Fruit fly (Drosophila melanogaster) whole organism, embryonic: ENCODE data around the gene CG14219.
A peak's percentile ranks its signal among the peaks of the same experiment; 100 is the strongest.

Source experiments
- Antp ChIP-seq: fragments of 200-800 bp; sonication (Bioruptor generic); optimal IDR thresholded peaks from 3 replicates; lab custom pipeline; 2016; ENCODE audit warnings: missing biosample characterization, missing genetic modification characterization
- CG10654 ChIP-seq: fragments of 200-800 bp; sonication (Bioruptor generic); optimal IDR thresholded peaks from 2 replicates; lab custom pipeline; 2016; ENCODE audit warnings: missing biosample characterization, missing genetic modification characterization
- CG1233 ChIP-seq: fragments of 200-800 bp; sonication (Bioruptor generic); optimal IDR thresholded peaks from 4 replicates; lab custom pipeline; 2018; ENCODE audit warnings: missing biosample characterization, mild to moderate bottlenecking, missing genetic modification characterization
- CG12744 ChIP-seq: fragments of 200-800 bp; sonication (Bioruptor generic); optimal IDR thresholded peaks from 2 replicates; lab custom pipeline; 2016; ENCODE audit warnings: missing biosample characterization, missing genetic modification characterization
- CG13296 ChIP-seq: fragments of 200-800 bp; sonication (Bioruptor generic); optimal IDR thresholded peaks from 3 replicates; lab custom pipeline; 2018; ENCODE audit warnings: missing biosample characterization, mild to moderate bottlenecking, missing genetic modification characterization
- CG13424 ChIP-seq: fragments of 200-800 bp; sonication (Bioruptor generic); optimal IDR thresholded peaks from 2 replicates; lab custom pipeline; 2019; ENCODE audit warnings: missing biosample characterization, mild to moderate bottlenecking, missing genetic modification characterization, moderate library complexity
- CG14441 ChIP-seq: fragments of 200-800 bp; sonication (Bioruptor generic); IDR thresholded peaks from 2 replicates; pipeline ENCODE4 v1.3.6; 2022; ENCODE audit warnings: missing biosample characterization, missing genetic modification characterization
- CG15514 ChIP-seq: fragments of 200-800 bp; sonication (Bioruptor generic); optimal IDR thresholded peaks from 3 replicates; lab custom pipeline; 2017; ENCODE audit warnings: missing biosample characterization, missing genetic modification characterization, mild to moderate bottlenecking, moderate library complexity, missing genetic modification reagents
- CG1792 ChIP-seq: fragments of 200-800 bp; sonication (Bioruptor generic); optimal IDR thresholded peaks from 2 replicates; lab custom pipeline; 2016; ENCODE audit warnings: missing biosample characterization, missing genetic modification characterization
- CG5180 ChIP-seq: fragments of 200-800 bp; sonication (Bioruptor generic); optimal IDR thresholded peaks from 3 replicates; lab custom pipeline; 2017; ENCODE audit warnings: missing biosample characterization, missing genetic modification characterization, mild to moderate bottlenecking, moderate library complexity, missing genetic modification reagents
- CG7357 ChIP-seq: fragments of 200-800 bp; sonication (Bioruptor generic); IDR thresholded peaks from 3 replicates; pipeline ENCODE4 v1.3.6; 2022; ENCODE audit warnings: missing biosample characterization, missing genetic modification characterization
- CG8388 ChIP-seq: fragments of 200-800 bp; sonication (Bioruptor generic); optimal IDR thresholded peaks from 2 replicates; lab custom pipeline; 2019; ENCODE audit warnings: missing biosample characterization, mild to moderate bottlenecking, missing genetic modification characterization, moderate library complexity
- Hr78 ChIP-seq, 2 experiments: fragments of 200-800 bp in 1 of 2; fragments of >200 bp in 1 of 2; sonication (Bioruptor generic) in 1 of 2; optimal IDR thresholded peaks; 2 replicates each; lab custom pipeline; 2017 to 2019; ENCODE audit warnings: missing biosample characterization in 2 of 2, missing genetic modification characterization in 2 of 2, mild to moderate bottlenecking in 1 of 2, moderate library complexity in 1 of 2
- Med ChIP-seq: fragments of 200-800 bp; sonication (Bioruptor generic); peaks from one replicate; lab custom pipeline; 2016; ENCODE audit warnings: missing biosample characterization, missing genetic modification characterization, mild to moderate bottlenecking, inconsistent platforms, moderate library complexity
- Pdp1 ChIP-seq, 2 experiments: fragments of 200-800 bp; sonication (Bioruptor generic); optimal IDR thresholded peaks; 3 replicates each; lab custom pipeline; 2016; ENCODE audit warnings: missing biosample characterization in 2 of 2, missing genetic modification characterization in 2 of 2, mild to moderate bottlenecking in 1 of 2, moderate library complexity in 1 of 2
- YL-1 ChIP-seq: fragments of 200-800 bp; sonication (Bioruptor generic); optimal IDR thresholded peaks from 3 replicates; lab custom pipeline; 2017; ENCODE audit warnings: missing biosample characterization, mild to moderate bottlenecking, missing genetic modification characterization
- chinmo ChIP-seq: fragments of 200-800 bp; sonication (Bioruptor generic); IDR thresholded peaks from 4 replicates; pipeline ENCODE4 v1.3.6; 2022; ENCODE audit warnings: missing biosample characterization, missing genetic modification characterization; ENCODE audit not compliant: partially characterized antibody
- chm ChIP-seq: fragments of 200-800 bp; sonication (Bioruptor generic); IDR thresholded peaks from 2 replicates; pipeline ENCODE4 v1.3.6; 2022; ENCODE audit warnings: missing biosample characterization, missing genetic modification characterization
- ci ChIP-seq: fragments of 200-800 bp; sonication (Bioruptor generic); IDR thresholded peaks from 3 replicates; pipeline ENCODE4 v1.3.6; 2022; ENCODE audit warnings: missing biosample characterization, missing genetic modification characterization
- dan ChIP-seq: fragments of 200-800 bp; sonication (Bioruptor generic); IDR thresholded peaks from 2 replicates; pipeline ENCODE4 v1.3.6; 2022; ENCODE audit warnings: missing biosample characterization, missing genetic modification characterization
- eve ChIP-seq, 2 experiments: fragments of >200 bp; optimal IDR thresholded peaks; 2 replicates each; lab custom pipeline; 2017; ENCODE audit warnings: missing biosample characterization in 2 of 2, missing genetic modification characterization in 2 of 2
- exex ChIP-seq: fragments of 200-800 bp; sonication (Bioruptor generic); optimal IDR thresholded peaks from 4 replicates; lab custom pipeline; 2018; ENCODE audit warnings: missing biosample characterization, mild to moderate bottlenecking, missing genetic modification characterization, moderate library complexity
- ftz-f1 ChIP-seq: fragments of 200-800 bp; sonication (Bioruptor generic); optimal IDR thresholded peaks from 2 replicates; lab custom pipeline; 2016; ENCODE audit warnings: missing biosample characterization, missing genetic modification characterization
- hbn ChIP-seq: fragments of 200-800 bp; sonication (Bioruptor generic); IDR thresholded peaks from 2 replicates; pipeline ENCODE4 v1.3.6; 2022; ENCODE audit warnings: missing biosample characterization, missing genetic modification characterization; ENCODE audit not compliant: partially characterized antibody
- oc ChIP-seq: fragments of 200-800 bp; sonication (Bioruptor generic); optimal IDR thresholded peaks from 2 replicates; lab custom pipeline; 2018; ENCODE audit warnings: missing biosample characterization, mild to moderate bottlenecking, missing genetic modification characterization, moderate library complexity
- onecut ChIP-seq: fragments of 200-800 bp; sonication (Bioruptor generic); IDR thresholded peaks from 2 replicates; pipeline ENCODE4 v1.3.6; 2022; ENCODE audit warnings: missing biosample characterization, missing genetic modification characterization
- org-1 ChIP-seq: fragments of 200-800 bp; sonication (Bioruptor generic); optimal IDR thresholded peaks from 2 replicates; lab custom pipeline; 2017; ENCODE audit warnings: missing biosample characterization, missing genetic modification characterization
- row ChIP-seq: fragments of 200-800 bp; sonication (Bioruptor generic); IDR thresholded peaks from 3 replicates; pipeline ENCODE4 v1.3.6; 2022; ENCODE audit warnings: missing biosample characterization, missing genetic modification characterization
- schlank ChIP-seq: fragments of 200-800 bp; sonication (Bioruptor generic); optimal IDR thresholded peaks from 2 replicates; lab custom pipeline; 2018; ENCODE audit warnings: missing biosample characterization, mild to moderate bottlenecking, missing genetic modification characterization
- sd ChIP-seq: fragments of 200-800 bp; sonication (Bioruptor generic); optimal IDR thresholded peaks from 3 replicates; lab custom pipeline; 2018; ENCODE audit warnings: missing biosample characterization, mild to moderate bottlenecking, missing genetic modification characterization, moderate library complexity
- so ChIP-seq: fragments of 200-800 bp; sonication (Bioruptor generic); IDR thresholded peaks from 3 replicates; pipeline ENCODE4 v1.3.6; 2022; ENCODE audit warnings: missing biosample characterization, missing genetic modification characterization
- sr ChIP-seq: fragments of 200-800 bp; sonication (Bioruptor generic); IDR thresholded peaks from 3 replicates; pipeline ENCODE4 v1.3.6; 2022; ENCODE audit warnings: missing biosample characterization, missing genetic modification characterization
- sug ChIP-seq: fragments of 200-800 bp; optimal IDR thresholded peaks from 2 replicates; lab custom pipeline; 2019; ENCODE audit warnings: missing biosample characterization, mild to moderate bottlenecking, missing genetic modification characterization, moderate library complexity
- vfl ChIP-seq: fragments of 200-800 bp; sonication (Bioruptor generic); optimal IDR thresholded peaks from 2 replicates; lab custom pipeline; 2016; ENCODE audit warnings: missing biosample characterization, missing genetic modification characterization
- vvl ChIP-seq: fragments of 200-800 bp; sonication (Bioruptor generic); IDR thresholded peaks from 2 replicates; pipeline ENCODE4 v1.3.6; 2022; ENCODE audit warnings: missing biosample characterization, missing genetic modification characterization

Gene CG14219

DNA sequence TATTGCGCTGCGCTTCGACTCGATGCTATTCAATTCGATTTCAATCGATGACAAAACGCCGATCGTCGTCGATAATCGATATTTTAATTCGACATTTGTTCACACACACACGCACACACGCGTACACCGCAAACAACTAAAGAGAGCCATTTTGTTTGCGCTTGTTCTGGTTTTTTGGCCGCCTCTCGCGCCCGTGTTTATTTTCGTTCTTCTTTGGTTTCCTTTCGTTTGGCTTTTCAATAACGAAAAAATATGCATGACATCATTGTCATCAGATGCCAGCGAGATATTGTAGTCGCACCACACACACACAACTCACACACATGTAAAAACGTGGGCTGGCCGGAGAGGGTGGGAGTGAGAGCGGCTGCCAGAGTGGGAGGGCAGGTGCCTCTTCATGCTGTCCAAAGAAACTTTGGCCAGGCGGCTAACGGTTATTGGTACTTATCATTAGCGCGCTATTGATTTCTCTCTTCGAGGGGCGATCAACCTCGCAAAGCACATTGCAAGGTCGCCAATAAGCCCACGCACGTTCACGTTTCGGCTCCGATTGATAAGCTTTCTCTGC is 18.2 kb upstream of the CG14219 start (continued):
- peak; percentile 80; the same call in 2 of the 3 replicates for TF ChIP-seq so
- peak; percentile 35 for TF ChIP-seq CG13296 (GFP tag; lab: Kevin White, UChicago)
- TF ChIP-seq sr (GFP tag; lab: Robert Waterston, UW): 0 out of 3 replicates have a peak, but pooled peaks have one; percentile 36
- TF ChIP-seq onecut: peak; percentile 20; the same call in 1 of the 2 replicates
- no peak for TF ChIP-seq chm (GFP tag; lab: Robert Waterston, UW)
- TF ChIP-seq exex (tag; lab: Kevin White, UChicago): peak; percentile 62
- TF ChIP-seq Hr78 (GFP tag; optimal IDR thresholded peaks at IDR 0.05; lab: Kevin White, UChicago): peak in 1 of 2 experiments; percentile 42
- peak; percentile 83 for TF ChIP-seq ftz-f1 (GFP tag; lab: Kevin White, UChicago)
- peak; percentile 76 for TF ChIP-seq sug
- no peak for TF ChIP-seq vfl (GFP tag; lab: Kevin White, UChicago)
- no peak for TF ChIP-seq CG13424 (tag; lab: Kevin White, UChicago)
- peak; percentile 13; the same call in 1 of the 2 replicates for TF ChIP-seq hbn
- peak; percentile 19 for TF ChIP-seq CG1233 (GFP tag; lab: Kevin White, UChicago)
- 0 out of 3 replicates have a peak, but pooled peaks have one; percentile 52 for TF ChIP-seq ci (GFP tag; lab: Robert Waterston, UW)

- TF ChIP-seq CG1792 (GFP tag; lab: Kevin White, UChicago): no peak
- TF ChIP-seq row (GFP tag; lab: Robert Waterston, UW): 0 out of 3 replicates have a peak, but pooled peaks have one; percentile 17
- TF ChIP-seq Med (GFP tag; lab: Kevin White, UChicago): peak; percentile 42
- TF ChIP-seq CG8388 (GFP tag; lab: Kevin White, UChicago): peak; percentile 70
- TF ChIP-seq CG10654: no peak
- TF ChIP-seq org-1: no peak
- TF ChIP-seq oc: no peak
- TF ChIP-seq Hr78 (GFP tag; optimal IDR thresholded peaks at IDR 0.05; lab: Kevin White, UChicago): peak in 1 of 2 experiments; percentile 93
- 0 out of 3 replicates have a peak, but pooled peaks have one; percentile 18 for TF ChIP-seq ci (GFP tag; lab: Robert Waterston, UW)
- peak; percentile 8 for TF ChIP-seq CG15514
Measured at dm6 chrX:19606971-19607370, 17.0 kb upstream of the CG14219 start.

DNA sequence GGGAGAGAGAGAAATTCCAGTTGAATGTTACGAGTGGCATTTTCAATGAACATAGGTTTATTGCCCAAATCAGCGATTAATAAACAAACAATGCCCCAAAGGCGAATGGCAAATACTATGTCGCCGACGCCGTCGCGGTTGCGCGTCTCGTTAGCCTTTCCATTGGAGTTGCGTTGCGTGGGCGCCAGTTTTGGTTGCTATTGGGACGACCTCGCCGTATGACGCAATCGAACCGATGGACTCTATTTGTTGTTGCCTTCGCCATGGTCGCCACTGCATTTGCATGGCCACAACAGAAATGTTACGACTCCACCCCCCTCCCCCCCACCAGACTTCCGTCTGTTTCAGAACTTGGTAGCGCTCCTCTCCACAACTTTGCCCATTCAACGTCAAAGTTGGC is 16.6 kb upstream of the CG14219 start:
- TF ChIP-seq Antp (no peak), CG5180 (peak; percentile 61), vvl (peak; percentile 0; the same call in 1 of the 2 replicates), Pdp1 (GFP tag; optimal IDR thresholded peaks at IDR 0.05; lab: Kevin White, UChicago) (peak in 1 of 2 experiments; percentile 76), schlank (no peak), CG12744 (GFP tag; lab: Kevin White, UChicago) (no peak), eve (GFP tag; optimal IDR thresholded peaks at IDR 0.05; lab: Kevin White, UChicago) (no peak), ftz-f1 (GFP tag; lab: Kevin White, UChicago) (peak; percentile 35), YL-1 (GFP tag; lab: Kevin White, UChicago) (no peak), chinmo (GFP tag; lab: Robert Waterston, UW) (0 out of 4 replicates have a peak, but pooled peaks have one; percentile 48), row (GFP tag; lab: Robert Waterston, UW) (no peak), Med (GFP tag; lab: Kevin White, UChicago) (peak; percentile 41), sd (tag; lab: Kevin White, UChicago) (no peak), CG7357 (GFP tag; lab: Robert Waterston, UW) (no peak), CG10654 (no peak), dan (GFP tag; lab: Robert Waterston, UW) (no peak), sr (GFP tag; lab: Robert Waterston, UW) (peak; percentile 82), CG14441 (GFP tag; lab: Robert Waterston, UW) (0 out of 2 replicates have a peak, but pooled peaks have one; percentile 18)
